Fruit fly (Drosophila melanogaster): Measurements from ENCODE around the gene CG6454.

The CG6454 gene

dm6 chr3R:24362838-24363237 is 13.9 kb downstream of the CG6454 start, which contains the start of gene CG33340:
CG33340 (plus strand) TSS chr3R:24363138.
- TF ChIP-seq CG17801 (GFP tag; optimal IDR thresholded peaks at IDR 0.05; ENCODE audit: partially characterized antibody): no peak

dm6 chr3R:24364880-24365604 is 16.1 kb downstream of the CG6454 start, which contains the start of the genes CG17784 and CG13613:
CG17784 (minus strand) TSS chr3R:24364980.
CG13613 (plus strand) TSS chr3R:24365554.
- no peak for TF ChIP-seq CG17801 (GFP tag; optimal IDR thresholded peaks at IDR 0.05; ENCODE audit: partially characterized antibody)

- no peak for TF ChIP-seq CG17801 (GFP tag; optimal IDR thresholded peaks at IDR 0.05; ENCODE audit: partially characterized antibody)
Measured at dm6 chr3R:24367120-24367519, 18.1 kb downstream of the CG6454 start, which contains the start of gene CG42811. CG42811 (minus strand) TSS chr3R:24367220.

dm6 chr3R:24368064-24368463 is 19.1 kb downstream of the CG6454 start, which contains the start of the genes CG42812 and CG33341:
CG42812 (minus strand) TSS chr3R:24368164.
CG33341 (plus strand) TSS chr3R:24368358.
- TF ChIP-seq CG17801 (GFP tag; optimal IDR thresholded peaks at IDR 0.05; ENCODE audit: partially characterized antibody): no peak

- no peak for TF ChIP-seq CG17801 (GFP tag; optimal IDR thresholded peaks at IDR 0.05; ENCODE audit: partially characterized antibody)
Measured at dm6 chr3R:24369268-24369667, 20.3 kb downstream of the CG6454 start, which contains the start of gene CG13614. CG13614 (plus strand) TSS chr3R:24369568.

dm6 chr3R:24372662-24373061 is 23.7 kb downstream of the CG6454 start, which contains the start of gene CG17782:
CG17782 (minus strand) TSS chr3R:24372762.
- no peak for TF ChIP-seq CG17801 (GFP tag; optimal IDR thresholded peaks at IDR 0.05; ENCODE audit: partially characterized antibody)

- TF ChIP-seq CG17801 (GFP tag; optimal IDR thresholded peaks at IDR 0.05; ENCODE audit: partially characterized antibody): no peak
Measured at dm6 chr3R:24375561-24375960, 26.6 kb downstream of the CG6454 start, which contains the start of gene CG17781. CG17781 (minus strand) TSS chr3R:24375661.

- TF ChIP-seq CG17801 (GFP tag; optimal IDR thresholded peaks at IDR 0.05; ENCODE audit: partially characterized antibody): no peak
Measured at dm6 chr3R:24376565-24376964, 27.6 kb downstream of the CG6454 start, which contains the start of gene CG33342. CG33342 (plus strand) TSS chr3R:24376865.

- TF ChIP-seq CG17801 (GFP tag; optimal IDR thresholded peaks at IDR 0.05; ENCODE audit: partially characterized antibody): no peak
Measured at dm6 chr3R:24384952-24385351, 36.0 kb downstream of the CG6454 start, which contains the start of gene CG17780. CG17780 (minus strand) TSS chr3R:24385052.

dm6 chr3R:24386434-24386833 is 37.5 kb downstream of the CG6454 start:
- no peak for TF ChIP-seq CG17801 (GFP tag; optimal IDR thresholded peaks at IDR 0.05; ENCODE audit: partially characterized antibody)

- no peak for TF ChIP-seq CG17801 (GFP tag; optimal IDR thresholded peaks at IDR 0.05; ENCODE audit: partially characterized antibody)
Measured at dm6 chr3R:24390239-24390638, 41.3 kb downstream of the CG6454 start, which contains the start of the genes CG5768 and CG13615. CG5768 (minus strand) TSS chr3R:24390339. CG13615 (plus strand) TSS chr3R:24390518.

dm6 chr3R:24392207-24392939 is 43.4 kb downstream of the CG6454 start, which contains the start of gene CG13616:
CG13616 (plus strand) TSS chr3R:24392889.
- peak; percentile 47 for TF ChIP-seq CG17801 (GFP tag; optimal IDR thresholded peaks at IDR 0.05; ENCODE audit: partially characterized antibody)
